Fruit fly (Drosophila melanogaster) whole organism, pupa: ENCODE data around the gene CG3708.

Source experiments
- CG10348 ChIP-seq: fragments of 200-800 bp; sonication (Bioruptor generic); IDR thresholded peaks from 2 replicates; pipeline ENCODE4 v1.3.6; 2022; ENCODE audit warnings: missing biosample characterization, missing genetic modification characterization
- CG13204 ChIP-seq: fragments of 200-800 bp; sonication (Bioruptor generic); optimal IDR thresholded peaks from 2 replicates; lab custom pipeline; 2018; ENCODE audit warnings: missing biosample characterization, mild to moderate bottlenecking, missing genetic modification characterization, moderate library complexity
- CG15710 ChIP-seq: fragments of 200-800 bp; sonication (Bioruptor generic); optimal IDR thresholded peaks from 2 replicates; lab custom pipeline; 2018; ENCODE audit warnings: missing biosample characterization, mild to moderate bottlenecking, missing genetic modification characterization, moderate library complexity
- CG32121 ChIP-seq: fragments of 200-800 bp; sonication (Bioruptor generic); IDR thresholded peaks from 2 replicates; pipeline ENCODE4 v1.3.6; 2022; ENCODE audit warnings: missing biosample characterization, missing genetic modification characterization
- CG34367 ChIP-seq: fragments of 200-800 bp; sonication (Bioruptor generic); optimal IDR thresholded peaks from 2 replicates; lab custom pipeline; 2018; ENCODE audit warnings: missing biosample characterization, mild to moderate bottlenecking, missing genetic modification characterization
- CG8301 ChIP-seq: fragments of 200-800 bp; sonication (Bioruptor generic); optimal IDR thresholded peaks from 2 replicates; lab custom pipeline; 2018; ENCODE audit warnings: missing biosample characterization, mild to moderate bottlenecking, missing genetic modification characterization
- CG9948 ChIP-seq: fragments of 200-800 bp; sonication (Bioruptor generic); optimal IDR thresholded peaks from 2 replicates; lab custom pipeline; 2018; ENCODE audit warnings: missing biosample characterization, mild to moderate bottlenecking, missing genetic modification characterization, moderate library complexity
- EcR ChIP-seq: fragments of 200-800 bp; sonication (Bioruptor generic); optimal IDR thresholded peaks from 3 replicates; lab custom pipeline; 2019; ENCODE audit warnings: missing biosample characterization, missing genetic modification characterization, mild to moderate bottlenecking, moderate library complexity, missing genetic modification reagents
- Pif1B ChIP-seq: fragments of 200-800 bp; sonication (Bioruptor generic); optimal IDR thresholded peaks from 3 replicates; lab custom pipeline; 2016; ENCODE audit warnings: missing biosample characterization, missing genetic modification characterization
- fd96Ca ChIP-seq: fragments of 200-800 bp; sonication (Bioruptor generic); IDR thresholded peaks from 3 replicates; pipeline ENCODE4 v1.3.6; 2022; ENCODE audit warnings: missing biosample characterization, missing genetic modification characterization

DNA sequence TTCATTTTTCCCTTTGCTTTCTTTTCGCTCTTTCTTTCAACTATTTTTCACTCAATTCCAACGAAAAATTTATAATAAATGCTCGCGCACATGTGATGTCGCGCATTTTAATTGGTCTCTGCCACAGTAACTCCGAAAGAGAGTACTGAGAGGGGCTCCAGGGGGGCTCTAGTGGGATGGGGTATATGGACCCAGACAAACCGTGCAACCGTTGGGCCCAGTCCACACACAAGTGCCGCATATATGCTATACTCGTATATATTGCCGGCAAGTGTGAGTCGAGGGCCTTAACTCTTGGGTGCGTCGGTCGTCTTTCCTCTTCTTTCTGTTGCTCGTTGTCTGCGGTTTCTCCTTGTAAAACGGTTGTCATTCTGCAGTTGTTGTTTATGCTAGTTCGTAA, 31.5 kb downstream of the CG3708 start:
- TF ChIP-seq CG34367 (no peak), EcR (GFP tag; lab: Kevin White, UChicago) (peak; percentile 81), CG10348 (no peak), CG13204 (GFP tag; lab: Kevin White, UChicago) (no peak), CG9948 (no peak), CG15710 (tag; lab: Kevin White, UChicago) (no peak), CG8301 (tag; lab: Kevin White, UChicago) (no peak), CG32121 (GFP tag; lab: Robert Waterston, UW) (no peak), Pif1B (GFP tag; lab: Kevin White, UChicago) (peak; percentile 47), fd96Ca (no peak)
